Worm (Caenorhabditis elegans) whole organism, midembryonic: ENCODE results near the gene acr-15.

ENCODE experiments used
- cog-1 ChIP-seq: sonication (generic microtip); optimal IDR thresholded peaks from 2 replicates; lab custom pipeline; 2016; ENCODE audit warnings: missing genetic modification characterization, missing compliant biosample characterization
- flt-1 ChIP-seq: fragments of 200-800 bp; sonication (Bioruptor generic); IDR thresholded peaks from 2 replicates; pipeline ENCODE4 v1.3.6; 2022; ENCODE audit warnings: missing genetic modification characterization, missing compliant biosample characterization
- klf-2 ChIP-seq: fragments of 200-800 bp; sonication (Bioruptor generic); conservative IDR thresholded peaks from 2 replicates; pipeline ENCODE4 v1.3.6; 2022; ENCODE audit warnings: missing genetic modification reagents, missing genetic modification characterization, missing compliant biosample characterization
- ref-1 ChIP-seq: fragments of 200-800 bp; sonication (Bioruptor generic); conservative IDR thresholded peaks from 2 replicates; pipeline ENCODE4 v1.3.6; 2022; ENCODE audit warnings: missing genetic modification reagents, missing genetic modification characterization, missing compliant biosample characterization
- ztf-23 ChIP-seq: fragments of 200-800 bp; sonication (Bioruptor generic); IDR thresholded peaks from 2 replicates; pipeline ENCODE4 v1.3.6; 2022; ENCODE audit warnings: missing genetic modification reagents, missing genetic modification characterization, missing compliant biosample characterization
- ztf-29 ChIP-seq: fragments of 200-800 bp; sonication (Bioruptor generic); IDR thresholded peaks from 2 replicates; pipeline ENCODE4 v1.3.6; 2022; ENCODE audit warnings: missing genetic modification reagents, missing genetic modification characterization, missing compliant biosample characterization

DNA sequence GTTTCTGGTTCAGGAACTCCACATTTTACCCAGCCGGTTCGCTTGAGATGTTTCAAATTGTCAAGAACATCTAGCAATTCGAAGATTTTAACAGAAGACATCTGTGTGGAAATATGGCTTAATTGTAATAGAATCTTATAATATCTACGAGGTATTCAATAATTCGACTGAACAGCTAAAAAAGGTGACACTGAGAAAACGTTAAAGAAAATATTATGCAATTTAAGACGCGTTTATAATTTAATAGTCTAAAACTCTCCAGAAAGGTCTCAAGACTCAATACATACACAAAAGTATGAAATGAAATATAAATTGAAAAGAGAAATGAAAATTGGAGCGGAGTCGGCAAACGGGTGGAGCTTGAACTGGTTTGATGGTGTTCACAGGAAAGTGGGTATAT, 39.1 kb upstream of the acr-15 start, which contains the start of gene F45F2.9:
- TF ChIP-seq ztf-23 (GFP tag; lab: Robert Waterston, UW): no peak
- TF ChIP-seq ztf-29 (GFP tag; lab: Robert Waterston, UW): no peak
- no peak for TF ChIP-seq klf-2
- no peak for TF ChIP-seq flt-1 (GFP tag; lab: Robert Waterston, UW)
- no peak for TF ChIP-seq cog-1 (tag; lab: Kevin White, UChicago)
- no peak for TF ChIP-seq ref-1 (GFP tag; lab: Robert Waterston, UW)
